Fruit fly (Drosophila melanogaster) whole organism, embryonic: Measurements from ENCODE around the gene Ubi-p63E.

Experiments
- CG11504 ChIP-seq: fragments of 200-800 bp; sonication (Bioruptor generic); optimal IDR thresholded peaks from 3 replicates; lab custom pipeline; 2019; ENCODE audit warnings: missing biosample characterization, mild to moderate bottlenecking, missing genetic modification characterization, moderate library complexity
- CG12071 ChIP-seq: fragments of 200-800 bp; sonication (Bioruptor generic); optimal IDR thresholded peaks from 3 replicates; lab custom pipeline; 2018; ENCODE audit warnings: missing biosample characterization, mild to moderate bottlenecking, missing genetic modification characterization
- CG12299 ChIP-seq: fragments of 200-800 bp; sonication (Bioruptor generic); optimal IDR thresholded peaks from 2 replicates; lab custom pipeline; 2018; ENCODE audit warnings: missing biosample characterization, mild to moderate bottlenecking, missing genetic modification characterization
- CG12769 ChIP-seq: fragments of 200-800 bp; sonication (Bioruptor generic); optimal IDR thresholded peaks from 2 replicates; lab custom pipeline; 2019; ENCODE audit warnings: missing biosample characterization, mild to moderate bottlenecking, missing genetic modification characterization, moderate library complexity
- CG12942 ChIP-seq: fragments of 200-800 bp; sonication (Bioruptor generic); optimal IDR thresholded peaks from 3 replicates; lab custom pipeline; 2016; ENCODE audit warnings: missing biosample characterization, missing genetic modification characterization
- CG13296 ChIP-seq: fragments of 200-800 bp; sonication (Bioruptor generic); optimal IDR thresholded peaks from 3 replicates; lab custom pipeline; 2018; ENCODE audit warnings: missing biosample characterization, mild to moderate bottlenecking, missing genetic modification characterization
- CG15269 ChIP-seq: fragments of 200-800 bp; sonication (Bioruptor generic); optimal IDR thresholded peaks from 2 replicates; lab custom pipeline; 2018; ENCODE audit warnings: missing biosample characterization, mild to moderate bottlenecking, missing genetic modification characterization, moderate library complexity
- CG16863 ChIP-seq: fragments of 200-800 bp; sonication (Bioruptor generic); optimal IDR thresholded peaks from 3 replicates; lab custom pipeline; 2016; ENCODE audit warnings: missing biosample characterization, missing genetic modification characterization
- CG17568 ChIP-seq: fragments of 200-800 bp; sonication (Bioruptor generic); optimal IDR thresholded peaks from 2 replicates; lab custom pipeline; 2018; ENCODE audit warnings: missing biosample characterization, mild to moderate bottlenecking, missing genetic modification characterization, moderate library complexity
- CG18599 ChIP-seq: fragments of 200-800 bp; sonication (Bioruptor generic); optimal IDR thresholded peaks from 3 replicates; lab custom pipeline; 2017; ENCODE audit warnings: missing biosample characterization, missing genetic modification characterization, mild to moderate bottlenecking, moderate library complexity, missing genetic modification reagents
- CG2202 ChIP-seq: fragments of 200-800 bp; sonication (Bioruptor generic); optimal IDR thresholded peaks from 2 replicates; lab custom pipeline; 2018; ENCODE audit warnings: missing biosample characterization, mild to moderate bottlenecking, missing genetic modification characterization
- CG3281 ChIP-seq: fragments of 200-800 bp; sonication (Bioruptor generic); optimal IDR thresholded peaks from 3 replicates; lab custom pipeline; 2017; ENCODE audit warnings: missing biosample characterization, mild to moderate bottlenecking, missing genetic modification characterization
- CG3407 ChIP-seq: fragments of 200-800 bp; sonication (Bioruptor generic); optimal IDR thresholded peaks from 2 replicates; lab custom pipeline; 2018; ENCODE audit warnings: missing biosample characterization, mild to moderate bottlenecking, missing genetic modification characterization
- CG6854 ChIP-seq: fragments of 200-800 bp; sonication (Bioruptor generic); optimal IDR thresholded peaks from 3 replicates; lab custom pipeline; 2017; ENCODE audit warnings: missing biosample characterization, mild to moderate bottlenecking, missing genetic modification characterization
- CG7928 ChIP-seq: fragments of 200-800 bp; sonication (Bioruptor generic); optimal IDR thresholded peaks from 2 replicates; lab custom pipeline; 2017; ENCODE audit warnings: missing biosample characterization, mild to moderate bottlenecking, missing genetic modification characterization
- CG8290 ChIP-seq, 3 experiments: fragments of 200-800 bp; sonication (Bioruptor generic); optimal IDR thresholded peaks; 2 replicates each; lab custom pipeline; 2016 to 2019; ENCODE audit warnings: missing biosample characterization in 3 of 3, missing genetic modification characterization in 3 of 3, mild to moderate bottlenecking in 2 of 3, moderate library complexity in 1 of 3
- CG8765 ChIP-seq: fragments of 200-800 bp; sonication (Bioruptor generic); IDR thresholded peaks from 2 replicates; pipeline ENCODE4 v1.3.6; 2022; ENCODE audit warnings: missing biosample characterization, missing genetic modification characterization
- CG8924 ChIP-seq: fragments of 200-800 bp; optimal IDR thresholded peaks from 3 replicates; lab custom pipeline; 2019; ENCODE audit warnings: missing biosample characterization, mild to moderate bottlenecking, missing genetic modification characterization, moderate library complexity
- CG9876 ChIP-seq: fragments of 200-800 bp; sonication (Bioruptor generic); optimal IDR thresholded peaks from 2 replicates; lab custom pipeline; 2016; ENCODE audit warnings: missing biosample characterization, missing genetic modification characterization
- D19A ChIP-seq: fragments of 200-800 bp; optimal IDR thresholded peaks from 3 replicates; lab custom pipeline; 2019; ENCODE audit warnings: missing biosample characterization, mild to moderate bottlenecking, missing genetic modification characterization, moderate library complexity
- Dll ChIP-seq: fragments of 200-800 bp; sonication (Bioruptor generic); IDR thresholded peaks from 4 replicates; pipeline ENCODE4 v1.3.6; 2022; ENCODE audit warnings: missing biosample characterization, missing genetic modification characterization; ENCODE audit not compliant: partially characterized antibody
- E2f1 ChIP-seq: fragments of 200-800 bp; sonication (Bioruptor generic); IDR thresholded peaks from 2 replicates; pipeline ENCODE4 v1.3.6; 2022; ENCODE audit warnings: missing biosample characterization, missing genetic modification characterization
- E2f2 ChIP-seq: fragments of 200-800 bp; sonication (Bioruptor generic); IDR thresholded peaks from 2 replicates; pipeline ENCODE4 v1.3.6; 2022; ENCODE audit warnings: missing biosample characterization, missing genetic modification characterization
- Ets65A ChIP-seq: fragments of 200-800 bp; sonication (Bioruptor generic); peaks from one replicate; lab custom pipeline; 2016; ENCODE audit warnings: missing biosample characterization, missing genetic modification characterization
- HmgZ ChIP-seq: fragments of 200-800 bp; sonication (Bioruptor generic); optimal IDR thresholded peaks from 2 replicates; lab custom pipeline; 2018; ENCODE audit warnings: missing biosample characterization, mild to moderate bottlenecking, missing genetic modification characterization
- Med ChIP-seq: fragments of 200-800 bp; sonication (Bioruptor generic); peaks from one replicate; lab custom pipeline; 2016; ENCODE audit warnings: missing biosample characterization, missing genetic modification characterization, mild to moderate bottlenecking, inconsistent platforms, moderate library complexity
- Mrtf ChIP-seq: fragments of 200-800 bp; sonication (Bioruptor generic); IDR thresholded peaks from 3 replicates; pipeline ENCODE4 v1.3.6; 2022; ENCODE audit warnings: missing biosample characterization, missing genetic modification characterization
- Myb ChIP-seq: fragments of 200-800 bp; sonication (Bioruptor generic); optimal IDR thresholded peaks from 2 replicates; lab custom pipeline; 2016; ENCODE audit warnings: missing biosample characterization, missing genetic modification characterization
- NC2β ChIP-seq: fragments of 200-800 bp; sonication (Bioruptor generic); optimal IDR thresholded peaks from 2 replicates; lab custom pipeline; 2016; ENCODE audit warnings: missing biosample characterization, missing genetic modification characterization
- Poxn ChIP-seq: fragments of 200-800 bp; sonication (Bioruptor generic); IDR thresholded peaks from 2 replicates; pipeline ENCODE4 v1.3.6; 2022; ENCODE audit warnings: missing biosample characterization, missing genetic modification characterization
- Rfx ChIP-seq: fragments of 200-800 bp; sonication (Bioruptor generic); IDR thresholded peaks from 2 replicates; pipeline ENCODE4 v1.3.6; 2022; ENCODE audit warnings: missing biosample characterization, missing genetic modification characterization
- Sin3A ChIP-seq: fragments of >200 bp; optimal IDR thresholded peaks from 2 replicates; lab custom pipeline; 2018
- Sry-β ChIP-seq: fragments of 200-800 bp; sonication (Bioruptor generic); optimal IDR thresholded peaks from 2 replicates; lab custom pipeline; 2018; ENCODE audit warnings: missing biosample characterization, mild to moderate bottlenecking, missing genetic modification characterization, moderate library complexity
- Usf ChIP-seq: fragments of 200-800 bp; sonication (Bioruptor generic); optimal IDR thresholded peaks from 2 replicates; lab custom pipeline; 2017; ENCODE audit warnings: missing genotype, missing biosample characterization, missing genetic modification characterization
- cg ChIP-seq: fragments of 200-800 bp; sonication (Bioruptor generic); optimal IDR thresholded peaks from 3 replicates; lab custom pipeline; 2019; ENCODE audit warnings: missing biosample characterization, mild to moderate bottlenecking, missing genetic modification characterization, moderate library complexity
- chn ChIP-seq: fragments of 200-800 bp; sonication (Bioruptor generic); optimal IDR thresholded peaks from 2 replicates; lab custom pipeline; 2016; ENCODE audit warnings: missing biosample characterization, missing genetic modification characterization
- da ChIP-seq: fragments of 200-800 bp; sonication (Bioruptor generic); optimal IDR thresholded peaks from 2 replicates; lab custom pipeline; 2016; ENCODE audit warnings: missing biosample characterization, missing genetic modification characterization
- fd102C ChIP-seq: fragments of 200-800 bp; sonication (Bioruptor generic); optimal IDR thresholded peaks from 2 replicates; lab custom pipeline; 2018; ENCODE audit warnings: missing biosample characterization, mild to moderate bottlenecking, missing genetic modification characterization, moderate library complexity
- fd3F ChIP-seq: fragments of 200-800 bp; sonication (Bioruptor generic); optimal IDR thresholded peaks from 2 replicates; lab custom pipeline; 2018; ENCODE audit warnings: missing biosample characterization, mild to moderate bottlenecking, missing genetic modification characterization, moderate library complexity
- fru ChIP-seq: fragments of >200 bp; optimal IDR thresholded peaks from 2 replicates; lab custom pipeline; 2017
- gsb-n ChIP-seq: fragments of 200-800 bp; sonication (Bioruptor generic); optimal IDR thresholded peaks from 3 replicates; lab custom pipeline; 2018; ENCODE audit warnings: missing biosample characterization, mild to moderate bottlenecking, missing genetic modification characterization
- hb ChIP-seq: fragments of 200-800 bp; sonication (Bioruptor generic); IDR thresholded peaks from 3 replicates; pipeline ENCODE4 v1.3.6; 2022; ENCODE audit warnings: missing biosample characterization, missing genetic modification characterization; ENCODE audit not compliant: partially characterized antibody
- lab ChIP-seq: fragments of 200-800 bp; sonication (Bioruptor generic); optimal IDR thresholded peaks from 3 replicates; lab custom pipeline; 2017; ENCODE audit warnings: missing biosample characterization, missing genetic modification characterization, mild to moderate bottlenecking, moderate library complexity, missing genetic modification reagents
- maf-S ChIP-seq: fragments of 200-800 bp; sonication (Bioruptor generic); optimal IDR thresholded peaks from 2 replicates; lab custom pipeline; 2016; ENCODE audit warnings: missing biosample characterization, missing genetic modification characterization
- mam ChIP-seq: fragments of 200-800 bp; sonication (Bioruptor generic); optimal IDR thresholded peaks from 3 replicates; lab custom pipeline; 2016; ENCODE audit warnings: missing biosample characterization, missing genetic modification characterization
- ro ChIP-seq: fragments of 200-800 bp; sonication (Bioruptor generic); IDR thresholded peaks from 2 replicates; pipeline ENCODE4 v1.3.6; 2022; ENCODE audit warnings: missing biosample characterization, missing genetic modification characterization
- run ChIP-seq: fragments of 200-800 bp; sonication (Bioruptor generic); optimal IDR thresholded peaks from 3 replicates; lab custom pipeline; 2018; ENCODE audit warnings: missing biosample characterization, mild to moderate bottlenecking, missing genetic modification characterization
- sd ChIP-seq: fragments of 200-800 bp; sonication (Bioruptor generic); optimal IDR thresholded peaks from 3 replicates; lab custom pipeline; 2018; ENCODE audit warnings: missing biosample characterization, mild to moderate bottlenecking, missing genetic modification characterization, moderate library complexity
- stwl ChIP-seq: fragments of 200-800 bp; sonication (Bioruptor generic); optimal IDR thresholded peaks from 3 replicates; lab custom pipeline; 2018; ENCODE audit warnings: missing biosample characterization, mild to moderate bottlenecking, missing genetic modification characterization, moderate library complexity
- yki ChIP-seq: fragments of >200 bp; optimal IDR thresholded peaks from 3 replicates; lab custom pipeline; 2018
- zfh1 ChIP-seq: fragments of 200-800 bp; sonication (Bioruptor generic); IDR thresholded peaks from 3 replicates; pipeline ENCODE4 v1.3.6; 2022; ENCODE audit warnings: missing biosample characterization, missing genetic modification characterization

The Ubi-p63E gene

DNA sequence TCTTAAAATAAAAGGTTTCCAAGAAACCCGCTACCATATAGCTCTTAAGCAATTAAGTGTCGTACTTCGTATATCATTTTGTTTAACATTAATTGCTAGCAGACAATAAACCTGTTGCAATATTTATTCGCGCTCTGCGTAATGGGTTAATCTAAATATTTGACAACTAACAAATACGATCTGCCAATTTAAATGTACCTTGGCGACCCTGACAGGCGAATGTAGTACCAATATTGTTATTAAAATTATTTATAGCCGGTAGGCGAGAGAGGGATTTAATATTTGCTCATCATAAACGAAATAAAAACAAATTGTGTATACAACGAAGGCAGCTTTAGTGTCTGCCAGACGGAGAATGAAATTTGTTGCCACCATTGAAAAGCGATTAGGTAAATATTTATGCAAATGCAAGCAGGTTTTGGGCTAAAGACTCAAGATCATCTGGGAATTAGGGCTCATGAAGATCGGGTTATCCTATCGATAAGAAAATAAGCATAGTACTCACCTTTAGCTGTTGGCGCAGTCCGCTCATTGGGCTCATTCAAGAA lies 29.8 kb upstream of the Ubi-p63E start (continued):
- no peak for TF ChIP-seq E2f2
- no peak for TF ChIP-seq fru
- TF ChIP-seq CG18599, result peak; percentile 77
- no peak for TF ChIP-seq CG3407
- peak; percentile 41 for TF ChIP-seq CG6854
- no peak for TF ChIP-seq da (GFP tag; lab: Kevin White, UChicago)
- TF ChIP-seq Usf (GFP tag; lab: Kevin White, UChicago), result no peak
- TF ChIP-seq CG3281 (GFP tag; lab: Kevin White, UChicago), result peak; percentile 75
- no peak; the same call in 1 of the 2 replicates for TF ChIP-seq Rfx (GFP tag; lab: Robert Waterston, UW)
- peak; percentile 60 for TF ChIP-seq CG15269 (tag; lab: Kevin White, UChicago)
- TF ChIP-seq gsb-n (tag; lab: Kevin White, UChicago), result no peak
- TF ChIP-seq Mrtf (GFP tag; lab: Robert Waterston, UW), result no peak
- no peak for TF ChIP-seq Myb (GFP tag; lab: Kevin White, UChicago)
- TF ChIP-seq CG8924 (tag; lab: Kevin White, UChicago), result peak; percentile 8
- no peak for TF ChIP-seq CG8765 (GFP tag; lab: Robert Waterston, UW)
- TF ChIP-seq chn (GFP tag; lab: Kevin White, UChicago), result no peak
- TF ChIP-seq sd (tag; lab: Kevin White, UChicago), result peak; percentile 43
- TF ChIP-seq CG12769, result peak; percentile 47
- TF ChIP-seq cg (GFP tag; lab: Kevin White, UChicago), result no peak
- TF ChIP-seq Med, result peak; percentile 84
- TF ChIP-seq CG9876 (GFP tag; lab: Kevin White, UChicago), result no peak
- TF ChIP-seq stwl (tag; lab: Kevin White, UChicago), result no peak
- TF ChIP-seq Dll (GFP tag; lab: Robert Waterston, UW), result no peak
- TF ChIP-seq fd102C, result no peak
- no peak for TF ChIP-seq NC2β
- TF ChIP-seq CG13296, result peak; percentile 34
- no peak for TF ChIP-seq zfh1 (GFP tag; lab: Robert Waterston, UW)
- no peak for TF ChIP-seq E2f1
- peak; percentile 51 for TF ChIP-seq fd3F (GFP tag; lab: Kevin White, UChicago)
- TF ChIP-seq CG12071, result peak; percentile 55
- no peak for TF ChIP-seq Sin3A (lab: Kevin White, UChicago)
- no peak for TF ChIP-seq yki (lab: Kevin White, UChicago)
- TF ChIP-seq CG12942, result no peak
- no peak for TF ChIP-seq HmgZ (tag; lab: Kevin White, UChicago)
- peak; percentile 16 for TF ChIP-seq CG7928 (GFP tag; lab: Kevin White, UChicago)
- TF ChIP-seq CG11504 (tag; lab: Kevin White, UChicago), result peak; percentile 1
- TF ChIP-seq Ets65A, result peak; percentile 53
- TF ChIP-seq CG17568 (GFP tag; lab: Kevin White, UChicago), result peak; percentile 54
- TF ChIP-seq run (tag; lab: Kevin White, UChicago), result no peak
- TF ChIP-seq hb (GFP tag; lab: Robert Waterston, UW), result no peak
- peak; percentile 16 for TF ChIP-seq CG12299
- no peak for TF ChIP-seq maf-S (GFP tag; lab: Kevin White, UChicago)
- TF ChIP-seq D19A (tag; lab: Kevin White, UChicago), result no peak
- TF ChIP-seq lab (GFP tag; lab: Kevin White, UChicago), result peak; percentile 81
- TF ChIP-seq mam (GFP tag; lab: Kevin White, UChicago), result no peak
- no peak for TF ChIP-seq ro
- no peak for TF ChIP-seq Sry-β (GFP tag; lab: Kevin White, UChicago)
- no peak for TF ChIP-seq Poxn (GFP tag; lab: Robert Waterston, UW)
- TF ChIP-seq CG16863, result no peak
- no peak for TF ChIP-seq CG8290 (GFP tag; optimal IDR thresholded peaks at IDR 0.05; lab: Kevin White, UChicago)
- TF ChIP-seq CG8290 (tag; optimal IDR thresholded peaks at IDR 0.05; lab: Kevin White, UChicago), result peak in 1 of 2 experiments; percentile 81
- no peak for TF ChIP-seq CG2202 (tag; lab: Kevin White, UChicago)
